Worm (Caenorhabditis elegans) whole organism, L2 larva: ENCODE data around the gene bath-4.
A peak's percentile ranks its signal among the peaks of the same experiment; 100 is the strongest.
"Not testable (repeated sequence)": the region's sequence is repeated elsewhere in the genome, so short reads cannot be mapped to it uniquely, and the experiment has no call there.

Experiments used
- F13H6.1 ChIP-seq: sonication (generic microtip); optimal IDR thresholded peaks from 2 replicates; lab custom pipeline; 2016; ENCODE audit warnings: missing genetic modification characterization, missing compliant biosample characterization
- alr-1 ChIP-seq: fragments of 150-350 bp; optimal IDR thresholded peaks from 2 replicates; lab custom pipeline; 2014; ENCODE audit warnings: missing biosample characterization, missing genetic modification characterization
- aly-2 ChIP-seq: fragments of 150-350 bp; optimal IDR thresholded peaks from 2 replicates; lab custom pipeline; 2014; ENCODE audit warnings: missing biosample characterization, missing genetic modification characterization
- ama-1 ChIP-seq: fragments of 150-350 bp; optimal IDR thresholded peaks from 2 replicates; lab custom pipeline; 2018; ENCODE audit warnings: inconsistent platforms
- blmp-1 ChIP-seq: sonication (generic microtip); optimal IDR thresholded peaks from 2 replicates; lab custom pipeline; 2017; ENCODE audit warnings: missing genetic modification characterization, mild to moderate bottlenecking, missing compliant biosample characterization, antibody characterized with exemption, moderate library complexity; ENCODE audit not compliant: insufficient read depth
- ceh-16 ChIP-seq: fragments of 150-350 bp; optimal IDR thresholded peaks from 2 replicates; lab custom pipeline; 2014; ENCODE audit warnings: missing biosample characterization, missing genetic modification characterization
- ceh-82 ChIP-seq: fragments of 150-350 bp; optimal IDR thresholded peaks from 2 replicates; lab custom pipeline; 2014; ENCODE audit warnings: missing biosample characterization, missing genetic modification characterization
- crh-2 ChIP-seq: sonication (generic microtip); optimal IDR thresholded peaks from 2 replicates; lab custom pipeline; 2017; ENCODE audit warnings: missing biosample characterization, missing genetic modification characterization
- egl-27 ChIP-seq: sonication (generic microtip); optimal IDR thresholded peaks from 3 replicates; lab custom pipeline; 2017; ENCODE audit warnings: missing biosample characterization, missing genetic modification reagents, missing genetic modification characterization
- elt-1 ChIP-seq: fragments of 150-350 bp; optimal IDR thresholded peaks from 2 replicates; lab custom pipeline; 2014; ENCODE audit warnings: missing biosample characterization, missing genetic modification characterization
- fos-1 ChIP-seq: fragments of 150-350 bp; optimal IDR thresholded peaks from 2 replicates; lab custom pipeline; 2014; ENCODE audit warnings: missing biosample characterization, missing genetic modification characterization
- gmeb-1 ChIP-seq: fragments of 150-350 bp; optimal IDR thresholded peaks from 2 replicates; lab custom pipeline; 2014; ENCODE audit warnings: missing biosample characterization, missing genetic modification characterization
- lin-11 ChIP-seq: fragments of 150-350 bp; sonication (generic microtip); optimal IDR thresholded peaks from 2 replicates; lab custom pipeline; 2014; ENCODE audit warnings: missing biosample characterization, missing genetic modification characterization, inconsistent platforms, mixed read lengths
- lin-39 ChIP-seq: fragments of 150-350 bp; optimal IDR thresholded peaks from 2 replicates; lab custom pipeline; 2014; ENCODE audit warnings: missing biosample characterization, missing genetic modification reagents, missing genetic modification characterization
- mab-5 ChIP-seq: fragments of 150-350 bp; optimal IDR thresholded peaks from 2 replicates; lab custom pipeline; 2014; ENCODE audit warnings: missing biosample characterization, missing genetic modification characterization
- mbf-1 ChIP-seq: sonication (generic microtip); optimal IDR thresholded peaks from 2 replicates; lab custom pipeline; 2017; ENCODE audit warnings: missing biosample characterization, missing genetic modification characterization
- nhr-10 ChIP-seq: sonication (generic microtip); optimal IDR thresholded peaks from 2 replicates; lab custom pipeline; 2017; ENCODE audit warnings: missing biosample characterization, missing genetic modification characterization
- nhr-12 ChIP-seq: fragments of 150-350 bp; optimal IDR thresholded peaks from 2 replicates; lab custom pipeline; 2014; ENCODE audit warnings: missing biosample characterization, missing genetic modification characterization
- nhr-23 ChIP-seq: fragments of 150-350 bp; optimal IDR thresholded peaks from 2 replicates; lab custom pipeline; 2014; ENCODE audit warnings: missing biosample characterization, missing genetic modification reagents, missing genetic modification characterization
- nhr-25 ChIP-seq: fragments of 150-350 bp; sonication (generic microtip); optimal IDR thresholded peaks from 3 replicates; lab custom pipeline; 2014; ENCODE audit warnings: missing biosample characterization, missing genetic modification characterization
- nhr-6 ChIP-seq: fragments of 150-350 bp; optimal IDR thresholded peaks from 2 replicates; lab custom pipeline; 2014; ENCODE audit warnings: missing biosample characterization, missing genetic modification characterization
- nhr-77 ChIP-seq: fragments of 150-350 bp; optimal IDR thresholded peaks from 2 replicates; lab custom pipeline; 2014; ENCODE audit warnings: missing biosample characterization, missing genetic modification characterization
- peb-1 ChIP-seq: fragments of 150-350 bp; optimal IDR thresholded peaks from 2 replicates; lab custom pipeline; 2014; ENCODE audit warnings: missing biosample characterization, missing genetic modification characterization
- skn-1 ChIP-seq: sonication (generic microtip); optimal IDR thresholded peaks from 2 replicates; lab custom pipeline; 2017; ENCODE audit warnings: missing biosample characterization, missing genetic modification characterization
- sma-3 ChIP-seq: sonication (generic microtip); optimal IDR thresholded peaks from 2 replicates; lab custom pipeline; 2016; ENCODE audit warnings: missing genetic modification reagents, missing genetic modification characterization, missing compliant biosample characterization
- sma-9 ChIP-seq, 2 experiments: fragments of 150-350 bp in 1 of 2; sonication (generic microtip) in 1 of 2; optimal IDR thresholded peaks; 2 replicates each; lab custom pipeline; 2014 to 2016; ENCODE audit warnings: missing genetic modification characterization in 2 of 2, mild to moderate bottlenecking in 1 of 2, missing biosample characterization in 1 of 2, missing compliant biosample characterization in 1 of 2, missing genetic modification reagents in 1 of 2, moderate library complexity in 1 of 2
- snpc-4 ChIP-seq: fragments of 150-350 bp; optimal IDR thresholded peaks from 2 replicates; lab custom pipeline; 2014; ENCODE audit warnings: missing biosample characterization, missing genetic modification characterization
- unc-55 ChIP-seq: fragments of 150-350 bp; sonication (generic microtip); optimal IDR thresholded peaks from 3 replicates; lab custom pipeline; 2014; ENCODE audit warnings: missing biosample characterization, missing genetic modification reagents, missing genetic modification characterization
- ztf-1 ChIP-seq: fragments of 200-800 bp; sonication (Bioruptor generic); conservative IDR thresholded peaks from 2 replicates; pipeline ENCODE4 v1.3.6; 2022; ENCODE audit warnings: missing genetic modification characterization, missing compliant biosample characterization
- ztf-11 ChIP-seq: sonication (generic microtip); optimal IDR thresholded peaks from 2 replicates; lab custom pipeline; 2017; ENCODE audit warnings: missing biosample characterization, missing genetic modification characterization
- ztf-4 ChIP-seq: fragments of 150-350 bp; optimal IDR thresholded peaks from 2 replicates; lab custom pipeline; 2014; ENCODE audit warnings: missing biosample characterization, missing genetic modification characterization

The bath-4 gene

ce11 chrII:1917862-1918261, at the start of gene bath-4:
TSS of gene bath-4 (minus strand) at chrII:1917962.
- TF ChIP-seq fos-1 (tag; lab: Kevin White, UChicago) (no peak), sma-9 (GFP tag; optimal IDR thresholded peaks at IDR 0.05; lab: Kevin White, UChicago) (no peak), sma-9 (tag; optimal IDR thresholded peaks at IDR 0.05; lab: Kevin White, UChicago) (no peak), skn-1 (tag; lab: Kevin White, UChicago) (no peak), aly-2 (no peak), ztf-11 (no peak), lin-11 (tag; lab: Kevin White, UChicago) (no peak), unc-55 (GFP tag; lab: Kevin White, UChicago) (no peak), nhr-77 (no peak), gmeb-1 (tag; lab: Kevin White, UChicago) (no peak)
- TF ChIP-seq, all 48 proteins: peak for 0

ce11 chrII:1955568-1955967, 37.8 kb upstream of the bath-4 start, which contains the start of gene math-49:
TSS of gene math-49 (minus strand) at chrII:1955668.
- TF ChIP-seq ztf-1 (GFP tag; lab: Robert Waterston, UW); ceh-16 (tag; lab: Kevin White, UChicago); nhr-23 (tag; lab: Kevin White, UChicago): not testable (repeated sequence)
- TF ChIP-seq, all 48 proteins: peak for 0; not testable (repeated sequence) for 48

ce11 chrII:1949119-1949518, 31.4 kb upstream of the bath-4 start:
- TF ChIP-seq F13H6.1 (tag; lab: Kevin White, UChicago) (no peak), snpc-4 (tag; lab: Kevin White, UChicago) (no peak), sma-3 (GFP tag; lab: Kevin White, UChicago) (peak; percentile 10), fos-1 (tag; lab: Kevin White, UChicago) (peak; percentile 86), egl-27 (tag; lab: Kevin White, UChicago) (peak; percentile 9), sma-9 (GFP tag; optimal IDR thresholded peaks at IDR 0.05; lab: Kevin White, UChicago) (peak; percentile 72), sma-9 (tag; optimal IDR thresholded peaks at IDR 0.05; lab: Kevin White, UChicago) (no peak), ceh-82 (tag; lab: Kevin White, UChicago) (no peak), crh-2 (tag; lab: Kevin White, UChicago) (peak; percentile 12), peb-1 (no peak), nhr-6 (tag; lab: Kevin White, UChicago) (no peak), alr-1 (tag; lab: Kevin White, UChicago) (no peak)
- TF ChIP-seq, all 48 proteins: peak for 5

ce11 chrII:1948393-1948792, 30.6 kb upstream of the bath-4 start, which contains the start of gene ZK250.2:
TSS of gene ZK250.2 (plus strand) at chrII:1948693.
- not testable (repeated sequence) for TF ChIP-seq ama-1 (lab: Kevin White, UChicago); fos-1 (tag; lab: Kevin White, UChicago); blmp-1 (tag; lab: Kevin White, UChicago)

- TF ChIP-seq ztf-11 (no peak), aly-2 (no peak), ztf-4 (tag; lab: Kevin White, UChicago) (no peak), elt-1 (no peak), alr-1 (tag; lab: Kevin White, UChicago) (no peak), ceh-16 (tag; lab: Kevin White, UChicago) (no peak), skn-1 (tag; lab: Kevin White, UChicago) (no peak), egl-27 (tag; lab: Kevin White, UChicago) (no peak), ceh-82 (tag; lab: Kevin White, UChicago) (no peak), snpc-4 (tag; lab: Kevin White, UChicago) (no peak), nhr-23 (tag; lab: Kevin White, UChicago) (no peak), mab-5 (tag; lab: Kevin White, UChicago) (no peak), nhr-10 (tag; lab: Kevin White, UChicago) (no peak), lin-39 (tag; lab: Kevin White, UChicago) (no peak)
These were observed 28.7 kb upstream of the bath-4 start, which contains the start of gene math-48 for ce11 chrII:1946427-1946826. TSS of gene math-48 (minus strand) at chrII:1946527.

ce11 chrII:1945093-1945492, 27.3 kb upstream of the bath-4 start, which contains the start of gene ZK250.14:
TSS of gene ZK250.14 (minus strand) at chrII:1945193.
- TF ChIP-seq nhr-6 (tag; lab: Kevin White, UChicago) (no peak), nhr-12 (tag; lab: Kevin White, UChicago) (no peak), ztf-11 (no peak), F13H6.1 (tag; lab: Kevin White, UChicago) (no peak), mbf-1 (no peak), nhr-25 (tag; lab: Kevin White, UChicago) (no peak), mab-5 (tag; lab: Kevin White, UChicago) (no peak), unc-55 (GFP tag; lab: Kevin White, UChicago) (no peak), crh-2 (tag; lab: Kevin White, UChicago) (no peak), ztf-1 (GFP tag; lab: Robert Waterston, UW) (no peak), elt-1 (no peak)
